Fruit fly (Drosophila melanogaster) ovary, adult (tissue): ENCODE results near the gene Nepl11.

Experiments
- CG17801 ChIP-seq: fragments of 200-800 bp; optimal IDR thresholded peaks from 2 replicates; lab custom pipeline; 2019; ENCODE audit warnings: missing biosample characterization, mild to moderate bottlenecking, missing genetic modification characterization, moderate library complexity; ENCODE audit not compliant: partially characterized antibody

Nepl11 gene

DNA sequence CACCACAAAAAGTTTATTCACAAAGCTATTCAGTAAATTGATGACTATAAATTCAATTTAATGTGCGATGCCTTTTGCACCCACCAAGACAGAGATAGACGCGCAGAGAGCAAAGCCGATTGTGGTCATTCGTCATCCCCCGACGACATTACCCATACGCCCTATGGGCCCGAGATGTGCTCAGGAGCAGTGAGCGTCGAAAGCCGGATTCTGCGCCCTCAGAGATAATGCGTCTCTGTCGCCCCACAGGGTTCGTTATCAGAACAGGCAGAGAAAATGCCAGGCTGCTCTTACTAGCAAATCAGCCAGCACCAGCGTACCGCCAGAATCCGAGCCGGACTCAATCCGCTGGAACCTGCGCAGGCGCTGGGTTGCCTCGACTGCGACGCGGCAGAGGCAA lies 3.4 kb downstream of the Nepl11 start:
- TF ChIP-seq CG17801: no peak

DNA sequence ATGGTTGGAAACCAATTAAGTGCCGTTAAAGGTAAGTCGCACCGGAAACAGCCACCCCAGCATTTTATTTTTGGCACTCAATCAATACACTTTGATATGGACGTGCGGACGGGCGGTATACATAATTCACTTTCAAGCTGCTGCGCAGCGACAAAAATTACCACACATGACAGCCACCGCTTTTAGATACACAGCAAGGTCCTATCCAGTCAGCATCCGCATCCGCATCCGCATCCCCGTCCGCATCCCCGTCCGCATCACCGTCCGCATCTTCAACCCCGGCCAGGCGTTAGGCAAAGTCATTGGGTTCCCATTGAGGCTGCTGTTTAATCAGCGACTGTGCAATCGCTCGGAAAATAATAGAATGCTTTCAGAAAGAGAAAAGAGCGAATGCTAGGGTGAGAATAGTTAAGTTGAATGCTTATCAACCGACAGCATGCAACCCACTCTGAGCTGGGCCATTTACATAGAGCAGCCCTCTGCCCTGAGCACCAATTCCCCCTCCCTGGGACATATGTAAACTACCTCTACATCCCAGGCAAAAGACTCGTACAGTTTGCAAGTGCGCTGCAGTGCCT lies 10.2 kb downstream of the Nepl11 start:
- TF ChIP-seq CG17801: no peak

DNA sequence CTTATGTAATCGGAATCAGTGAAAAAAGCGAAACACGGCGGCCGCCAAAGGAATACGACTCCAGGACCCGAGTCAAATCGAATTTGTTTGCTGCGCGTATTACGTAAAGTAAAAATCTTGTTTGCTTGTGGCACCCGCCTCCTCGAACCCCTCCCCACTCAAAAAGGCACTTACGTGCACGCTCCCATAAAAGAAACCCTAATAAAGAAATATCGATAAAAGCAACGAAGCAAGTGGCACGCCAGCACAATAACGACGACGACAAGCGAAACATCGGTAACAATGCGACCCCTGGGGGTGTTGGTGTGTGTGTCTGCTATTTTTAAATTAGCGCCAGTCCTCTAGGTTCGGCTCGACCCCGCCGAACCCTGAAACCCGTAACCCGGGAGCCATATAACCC lies 12.4 kb downstream of the Nepl11 start:
- no peak for TF ChIP-seq CG17801

DNA sequence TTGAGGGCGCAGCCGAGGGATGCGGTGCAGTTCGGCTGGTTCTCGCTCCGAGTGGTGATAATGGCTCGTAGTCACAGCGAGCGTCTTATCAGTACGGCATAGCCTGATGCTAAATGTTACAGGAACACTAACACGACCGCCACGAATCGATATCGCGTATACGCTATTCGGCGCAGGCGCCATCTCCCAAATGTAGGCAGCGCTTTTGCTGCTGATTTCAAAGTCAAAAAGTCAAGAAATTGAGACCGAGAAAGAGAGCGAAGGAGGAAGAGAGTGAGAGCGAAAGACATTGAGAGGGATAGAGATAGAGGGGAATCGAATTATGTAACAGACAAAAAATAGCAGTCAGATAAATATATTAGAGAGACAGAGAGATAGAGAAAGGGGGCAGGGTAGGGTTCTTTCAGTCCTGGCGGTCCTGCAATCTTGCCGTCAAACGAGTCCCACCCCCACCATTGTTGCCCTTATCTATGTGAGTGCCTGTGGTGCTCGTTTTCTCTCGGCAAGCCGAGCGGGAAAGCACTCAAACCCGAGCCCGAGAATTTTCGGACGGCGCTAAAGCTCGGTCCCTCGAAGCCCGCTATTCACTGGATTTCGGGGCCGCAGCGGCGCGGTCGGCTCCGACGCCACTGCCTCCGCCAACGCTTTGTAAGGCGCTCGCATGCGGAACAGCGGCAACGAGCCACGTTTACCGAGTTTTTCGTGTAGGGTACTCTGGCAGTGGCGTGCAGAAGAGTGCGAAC lies 13.3 kb downstream of the Nepl11 start:
- TF ChIP-seq CG17801: no peak

DNA sequence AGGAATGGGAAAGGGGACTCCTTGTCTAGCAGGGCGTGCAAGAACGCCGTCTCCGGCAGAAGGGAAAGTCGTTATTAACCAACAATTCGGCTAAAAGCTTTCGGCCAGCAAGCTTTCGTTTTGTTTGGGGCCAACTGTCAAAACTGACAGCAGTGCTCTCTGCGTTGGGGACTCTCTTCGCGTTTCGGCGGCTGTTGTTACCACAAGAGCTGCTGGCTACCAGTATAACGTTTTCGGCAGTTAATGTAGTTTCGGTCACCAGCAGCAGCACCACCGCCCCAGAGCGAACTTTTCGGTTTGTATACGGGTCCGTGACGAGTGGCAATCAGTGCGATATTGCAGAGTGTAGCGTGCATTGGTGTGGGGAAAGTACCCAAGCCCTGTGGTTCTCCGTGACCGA lies 14.6 kb downstream of the Nepl11 start, which contains the start of gene cpx:
TSS of gene cpx (plus strand) at position 160 of the 400 bp plus-strand sequence.
- no peak for TF ChIP-seq CG17801

DNA sequence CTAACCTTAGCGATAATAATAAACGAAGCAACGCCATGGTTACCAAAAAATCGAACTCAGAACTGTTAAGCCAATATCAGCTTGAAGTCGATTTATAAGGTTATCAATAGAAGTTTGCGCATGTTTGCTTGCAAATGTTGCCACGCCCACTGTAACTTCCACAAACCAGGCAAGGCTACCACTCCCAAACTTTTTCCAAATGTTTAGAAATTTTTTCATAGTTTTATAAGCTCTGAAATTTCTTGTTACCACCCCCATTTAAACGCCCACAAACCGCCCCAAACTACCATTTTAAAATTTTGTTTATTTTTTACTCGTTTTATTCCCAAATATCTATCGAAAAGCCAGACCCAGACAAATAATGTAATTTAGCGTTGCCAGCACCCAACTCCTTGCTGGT lies 16.8 kb downstream of the Nepl11 start, which contains the start of gene flip:
TSS of gene flip (minus strand) at position 101 of the 400 bp plus-strand sequence.
- TF ChIP-seq CG17801: no peak

DNA sequence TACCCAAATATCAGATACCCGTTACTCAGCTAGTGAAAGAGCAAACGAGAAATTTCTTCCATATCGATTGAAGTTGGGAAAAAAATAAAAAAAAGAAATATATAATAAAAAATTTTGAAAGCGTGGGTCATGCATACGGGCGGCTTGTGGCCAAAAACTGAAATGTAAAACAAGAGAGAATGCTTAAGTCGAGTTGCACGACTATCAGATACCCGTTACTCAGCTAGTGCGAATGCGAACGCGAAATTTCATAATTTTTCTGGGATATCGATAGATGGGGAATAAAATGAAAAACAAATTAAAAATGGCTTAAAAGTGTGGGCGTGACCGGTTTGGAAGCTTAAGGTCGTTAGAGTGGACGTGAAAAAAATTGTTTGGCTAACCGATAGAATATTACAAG lies 26.3 kb downstream of the Nepl11 start:
- TF ChIP-seq CG17801: no peak

DNA sequence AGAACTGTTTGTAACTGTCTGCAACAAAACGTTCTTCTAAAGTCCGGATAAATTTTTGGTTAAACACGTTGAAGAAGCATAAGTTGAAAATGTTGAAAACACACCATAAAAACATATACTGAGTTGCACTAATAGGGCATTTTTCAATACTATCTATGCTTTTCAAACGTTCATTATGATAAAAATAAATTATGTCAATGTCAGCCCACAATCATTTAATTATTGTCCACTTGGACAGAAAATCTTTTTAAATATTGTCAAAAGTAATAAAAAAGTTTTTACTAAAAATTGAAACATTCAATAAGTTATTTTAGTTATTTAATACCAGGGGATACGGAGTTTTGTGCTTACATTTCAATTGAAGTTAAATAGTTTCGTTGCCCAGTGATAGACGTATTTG lies 28.2 kb downstream of the Nepl11 start, which contains the start of gene CG1092:
TSS of gene CG1092 (plus strand) at position 301 of the 400 bp plus-strand sequence.
- TF ChIP-seq CG17801: no peak

DNA sequence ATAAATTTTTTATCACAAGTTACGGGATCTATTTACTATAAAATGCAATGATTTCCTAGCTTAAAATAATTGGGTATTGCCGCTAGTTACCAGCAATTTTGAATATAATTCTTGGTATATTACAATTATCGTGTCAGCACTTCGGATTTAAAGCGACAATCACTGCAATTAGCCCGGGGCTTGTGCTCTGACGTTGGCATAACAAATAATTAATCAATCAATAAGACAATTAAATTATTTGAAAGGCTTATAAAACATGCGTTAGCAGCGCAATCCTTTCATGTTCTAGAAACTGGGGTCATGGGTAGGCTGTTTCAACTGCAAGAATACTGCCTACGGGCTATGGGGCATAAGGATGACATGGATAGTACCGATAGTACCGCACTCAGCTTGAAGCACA lies 38.0 kb downstream of the Nepl11 start, which contains the start of gene Or82a:
TSS of gene Or82a (plus strand) at position 301 of the 400 bp plus-strand sequence.
- no peak for TF ChIP-seq CG17801

DNA sequence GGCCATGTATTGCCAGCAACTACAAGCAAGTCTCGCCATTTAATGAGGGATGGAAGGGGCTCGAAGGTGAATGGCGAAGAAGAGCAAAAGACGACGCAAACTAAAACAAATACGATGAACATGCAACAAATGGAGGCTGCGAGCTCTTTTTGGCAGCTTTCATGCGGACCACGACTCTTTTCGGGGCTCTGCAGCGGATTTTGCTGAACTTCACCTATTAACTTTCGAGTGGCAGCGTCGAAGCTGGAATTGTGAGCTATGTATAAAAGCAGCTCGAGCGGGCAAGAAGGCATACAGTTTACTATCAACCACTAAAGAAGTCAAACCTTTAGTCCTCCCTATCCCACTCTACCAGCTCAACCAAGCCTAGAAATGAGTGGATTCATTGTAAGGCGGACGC lies 40.2 kb downstream of the Nepl11 start, which contains the start of gene TwdlV:
TSS of gene TwdlV (plus strand) at position 301 of the 400 bp plus-strand sequence.
- TF ChIP-seq CG17801: no peak

DNA sequence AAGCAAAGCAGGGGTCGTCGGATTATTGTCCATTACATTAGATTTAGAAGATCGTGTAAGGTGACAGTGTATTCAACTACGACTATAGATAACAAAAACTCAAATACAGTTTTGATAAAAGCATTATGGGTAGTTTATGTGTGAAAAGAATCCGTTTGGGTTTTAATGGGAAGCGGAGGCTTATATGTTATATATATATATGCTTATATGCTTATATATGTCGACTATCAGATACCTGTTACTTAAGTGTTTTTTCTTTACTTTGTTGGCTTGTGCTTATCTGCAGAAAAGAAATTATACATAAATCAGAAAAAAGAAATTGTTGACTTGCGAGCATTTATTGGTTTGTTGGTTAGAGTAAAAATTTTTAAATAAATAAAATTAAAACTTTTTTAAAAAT lies 41.7 kb downstream of the Nepl11 start, which contains the start of gene CG14644:
TSS of gene CG14644 (minus strand) at position 101 of the 400 bp plus-strand sequence.
- no peak for TF ChIP-seq CG17801

DNA sequence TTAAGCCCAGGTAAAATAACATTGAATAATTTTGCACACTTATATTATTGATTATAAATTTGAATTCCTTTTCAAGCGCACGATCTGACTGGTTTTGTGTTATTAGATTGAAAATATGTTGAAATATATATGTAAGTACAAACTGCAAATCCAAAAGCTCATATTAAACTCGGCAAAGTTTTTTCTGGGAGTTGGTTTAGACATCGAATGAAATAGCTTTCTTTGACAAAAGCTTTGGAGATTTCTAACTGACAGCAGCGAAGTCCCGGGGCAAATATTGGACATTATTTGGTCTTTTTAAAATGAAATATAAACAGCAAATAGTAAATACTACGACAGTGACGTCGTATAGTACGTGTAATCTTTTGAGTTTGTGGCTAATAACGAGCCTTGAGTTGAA lies 43.4 kb downstream of the Nepl11 start, which contains the start of gene TwdlG:
TSS of gene TwdlG (minus strand) at position 101 of the 400 bp plus-strand sequence.
- no peak for TF ChIP-seq CG17801

DNA sequence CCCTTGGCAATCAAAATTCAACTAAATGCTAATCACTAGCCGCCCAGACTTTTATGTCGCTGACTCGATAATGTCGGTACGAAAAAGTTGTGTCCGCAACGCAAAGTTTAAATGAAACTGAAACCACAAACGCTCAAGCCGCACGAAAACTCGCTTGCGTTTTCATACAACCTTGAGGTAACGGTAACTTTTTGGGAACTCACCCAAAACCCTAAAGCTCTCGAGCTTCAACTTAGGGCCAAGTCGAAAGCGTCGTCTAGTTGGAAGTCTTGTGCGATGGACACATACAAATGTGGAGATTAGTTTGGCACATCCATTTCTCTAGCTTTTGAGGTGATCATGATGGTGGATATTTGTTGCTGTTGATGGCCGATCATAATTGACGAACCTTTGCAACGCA lies 44.7 kb downstream of the Nepl11 start:
- no peak for TF ChIP-seq CG17801

DNA sequence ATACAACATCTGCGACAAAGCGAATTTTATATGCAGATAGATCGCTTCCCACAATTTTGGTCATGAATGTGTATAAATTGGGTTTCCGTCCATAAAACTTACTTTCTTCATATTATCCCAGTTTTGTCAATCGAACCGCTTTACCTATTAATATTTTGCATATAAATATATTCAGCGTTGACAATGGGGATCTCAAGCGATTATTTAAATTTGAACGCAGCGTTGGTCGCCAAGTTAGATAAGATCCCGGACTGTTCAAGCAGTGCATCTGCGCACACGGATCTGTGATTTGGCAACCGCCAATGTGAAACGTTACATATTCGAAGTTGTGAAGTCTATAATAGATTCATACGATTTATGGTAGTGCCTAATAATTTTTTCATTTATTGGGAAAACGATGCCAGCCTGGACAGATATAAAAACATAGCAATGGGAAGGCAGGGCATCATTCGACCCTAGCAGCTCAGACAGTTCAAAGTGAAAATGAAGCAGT lies 48.0 kb downstream of the Nepl11 start, which contains the start of gene TwdlF:
TSS of gene TwdlF (plus strand) at position 443 of the 493 bp plus-strand sequence.
- TF ChIP-seq CG17801: no peak

DNA sequence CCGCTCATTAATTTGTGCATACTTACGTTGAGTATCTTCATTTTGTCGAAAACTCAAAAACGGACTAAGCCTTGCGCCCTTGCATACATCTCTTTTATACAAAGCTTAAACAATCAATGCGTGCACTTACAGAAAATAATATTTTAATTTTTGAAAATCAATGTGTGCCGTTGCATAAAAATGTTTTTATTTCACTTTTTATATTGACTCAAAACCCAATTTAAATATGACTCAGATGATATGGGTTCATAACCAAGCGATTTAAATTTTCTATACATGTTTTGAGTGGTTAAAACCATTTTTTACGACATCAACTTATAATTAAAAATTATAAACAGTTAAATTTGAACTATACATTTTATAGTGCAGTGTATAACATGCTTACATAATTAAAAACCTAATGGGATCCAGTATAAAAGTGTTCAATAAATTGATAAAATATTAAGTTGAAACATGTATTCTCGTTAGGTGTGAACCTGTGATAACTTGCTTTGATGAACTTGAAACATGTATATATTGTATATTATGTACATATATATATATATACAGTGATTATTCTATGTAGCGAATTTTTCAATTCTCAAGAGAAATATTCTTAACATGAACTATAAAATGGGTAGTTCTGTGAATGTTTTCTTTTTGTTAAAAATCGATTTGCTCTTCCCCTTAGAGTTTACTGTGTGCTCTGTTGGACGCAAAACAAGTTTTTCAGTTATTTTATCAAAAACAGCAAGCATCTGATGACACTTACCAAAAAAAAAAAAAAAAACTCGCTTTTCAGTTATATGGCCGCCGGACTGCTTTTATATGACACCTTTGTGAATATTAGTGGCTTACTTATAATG lies 51.3 kb downstream of the Nepl11 start, which contains the start of gene CG34305:
TSS of gene CG34305 (minus strand) at position 51 of the 845 bp plus-strand sequence.
- no peak for TF ChIP-seq CG17801
